Fruit fly (Drosophila melanogaster): Measurements from ENCODE around the gene CG33128.

Gene CG33128

DNA sequence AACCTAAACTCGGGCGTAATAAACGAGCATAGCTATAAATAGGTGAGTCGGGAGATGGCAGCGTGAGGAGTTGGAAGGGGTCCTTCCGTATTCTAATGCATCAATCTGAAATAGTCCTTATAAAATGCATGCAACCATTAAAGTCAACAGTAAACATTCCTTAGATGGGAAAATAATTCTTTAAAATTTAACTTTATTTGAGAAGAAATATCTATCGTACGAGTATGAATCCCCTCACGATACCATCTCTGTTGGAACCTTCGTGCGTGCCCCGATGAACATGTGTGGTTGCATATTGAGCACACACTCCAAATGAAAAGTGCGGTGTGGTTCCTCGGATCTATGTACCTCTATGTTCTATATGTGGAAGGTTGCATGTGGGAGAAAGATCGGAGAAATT lies 31.7 kb upstream of the CG33128 start (continued):
- TF ChIP-seq CG1832 (GFP tag; optimal IDR thresholded peaks at IDR 0.05): no peak
- TF ChIP-seq CG4282 (GFP tag; optimal IDR thresholded peaks at IDR 0.05): no peak
- TF ChIP-seq B-H2 (GFP tag; optimal IDR thresholded peaks at IDR 0.05): no peak
- TF ChIP-seq CG2116 (GFP tag; optimal IDR thresholded peaks at IDR 0.05): peak; percentile 34
- no peak for TF ChIP-seq CG9817 (tag; optimal IDR thresholded peaks at IDR 0.05)
- TF ChIP-seq ttk (GFP tag; IDR thresholded peaks at IDR 0.05): no peak
- TF ChIP-seq CG8290 (GFP tag; optimal IDR thresholded peaks at IDR 0.05): peak; percentile 34
- no peak for TF ChIP-seq CG8290 (tag; optimal IDR thresholded peaks at IDR 0.05)
- TF ChIP-seq CG12155 (GFP tag; optimal IDR thresholded peaks at IDR 0.05): no peak
- no peak for TF ChIP-seq stc (GFP tag; IDR thresholded peaks at IDR 0.05)
- no peak for TF ChIP-seq Adf1 (GFP tag; IDR thresholded peaks at IDR 0.05)
- no peak for TF ChIP-seq seq (GFP tag; IDR thresholded peaks at IDR 0.05)
- no peak for TF ChIP-seq CG13123 (GFP tag; optimal IDR thresholded peaks at IDR 0.05)
- no peak for TF ChIP-seq NFAT (GFP tag; IDR thresholded peaks at IDR 0.05)
- TF ChIP-seq CG7839 (tag; optimal IDR thresholded peaks at IDR 0.05): peak; percentile 19
- peak; percentile 5 for TF ChIP-seq bab2 (GFP tag; optimal IDR thresholded peaks at IDR 0.05)
- peak; percentile 78 for TF ChIP-seq gem (tag; optimal IDR thresholded peaks at IDR 0.05)
- no peak for TF ChIP-seq CG15073 (GFP tag; optimal IDR thresholded peaks at IDR 0.05)
- TF ChIP-seq CG13424 (tag; optimal IDR thresholded peaks at IDR 0.05): no peak
- TF ChIP-seq CG17568 (GFP tag; optimal IDR thresholded peaks at IDR 0.05): no peak
- TF ChIP-seq Kr (GFP tag; optimal IDR thresholded peaks at IDR 0.05): no peak
- TF ChIP-seq Ada2b (GFP tag; IDR thresholded peaks at IDR 0.05): 0 out of 2 replicates have a peak, but pooled peaks have one; percentile 19
- peak; percentile 59; the same call in 2 of the 3 replicates for TF ChIP-seq vnd (GFP tag; IDR thresholded peaks at IDR 0.05; ENCODE audit: partially characterized antibody)
- TF ChIP-seq Dbx (GFP tag; IDR thresholded peaks at IDR 0.05): no peak
- no peak for TF ChIP-seq D19B (GFP tag; optimal IDR thresholded peaks at IDR 0.05)
- peak; percentile 31 for TF ChIP-seq CoRest (tag; optimal IDR thresholded peaks at IDR 0.05)
- no peak for TF ChIP-seq NK7.1 (GFP tag; optimal IDR thresholded peaks at IDR 0.05)
- TF ChIP-seq pum (GFP tag; optimal IDR thresholded peaks at IDR 0.05): peak; percentile 40
- TF ChIP-seq dmrt99B (tag; optimal IDR thresholded peaks at IDR 0.05): no peak
- no peak for TF ChIP-seq ash1 (GFP tag; optimal IDR thresholded peaks at IDR 0.05)
- TF ChIP-seq fru (optimal IDR thresholded peaks at IDR 0.05): no peak
- TF ChIP-seq ac (GFP tag; optimal IDR thresholded peaks at IDR 0.05): no peak
- peak; percentile 79 for TF ChIP-seq Doc3 (GFP tag; IDR thresholded peaks at IDR 0.05; ENCODE audit: partially characterized antibody)
- no peak for TF ChIP-seq CG15479 (GFP tag; optimal IDR thresholded peaks at IDR 0.05)
- TF ChIP-seq mld (GFP tag; IDR thresholded peaks at IDR 0.05; ENCODE audit: partially characterized antibody): peak; percentile 60; the same call in 2 of the 3 replicates
- peak; percentile 7 for TF ChIP-seq Deaf1 (tag; optimal IDR thresholded peaks at IDR 0.05)
- peak; percentile 54 for TF ChIP-seq HLHmδ (GFP tag; optimal IDR thresholded peaks at IDR 0.05)
- no peak for TF ChIP-seq crp (GFP tag; optimal IDR thresholded peaks at IDR 0.05)
- peak; percentile 11 for TF ChIP-seq CG6813 (GFP tag; optimal IDR thresholded peaks at IDR 0.05)
- no peak for TF ChIP-seq usp (GFP tag; optimal IDR thresholded peaks at IDR 0.05)
- TF ChIP-seq crc (GFP tag; optimal IDR thresholded peaks at IDR 0.05): no peak
- TF ChIP-seq corto (GFP tag; optimal IDR thresholded peaks at IDR 0.05): no peak
- TF ChIP-seq CG11504 (tag; optimal IDR thresholded peaks at IDR 0.05): peak; percentile 25
- TF ChIP-seq fd96Cb (tag; optimal IDR thresholded peaks at IDR 0.05): peak; percentile 40
- no peak for TF ChIP-seq jing (GFP tag; optimal IDR thresholded peaks at IDR 0.05)
- TF ChIP-seq D19A (tag; optimal IDR thresholded peaks at IDR 0.05): peak; percentile 56
- TF ChIP-seq vfl (GFP tag; optimal IDR thresholded peaks at IDR 0.05): peak; percentile 16
- peak; percentile 34 for TF ChIP-seq Mes4 (GFP tag; optimal IDR thresholded peaks at IDR 0.05)
- TF ChIP-seq CG10431 (GFP tag; optimal IDR thresholded peaks at IDR 0.05): no peak
- no peak for TF ChIP-seq CG7928 (GFP tag; optimal IDR thresholded peaks at IDR 0.05)
- no peak for TF ChIP-seq toy (GFP tag; IDR thresholded peaks at IDR 0.05)
- no peak for TF ChIP-seq nerfin-1 (tag; optimal IDR thresholded peaks at IDR 0.05)
